Worm (Caenorhabditis elegans) whole organism, young adult: ENCODE measurements around the gene cyp-31A2.
A peak's percentile ranks its signal among the peaks of the same experiment; 100 is the strongest.
"Not testable (repeated sequence)": the region's sequence is repeated elsewhere in the genome, so short reads cannot be mapped to it uniquely, and the experiment has no call there.

Source experiments
- B0336.3 ChIP-seq: fragments of 200-800 bp; sonication (Bioruptor generic); IDR thresholded peaks from 2 replicates; pipeline ENCODE4 v1.3.6; 2022; ENCODE audit warnings: missing genetic modification characterization, missing compliant biosample characterization
- C17E4.6 ChIP-seq: fragments of 200-800 bp; sonication (Bioruptor generic); IDR thresholded peaks from 2 replicates; pipeline ENCODE4 v1.3.6; 2022; ENCODE audit warnings: missing genetic modification reagents, missing genetic modification characterization, missing compliant biosample characterization
- D2030.7 ChIP-seq: fragments of 200-800 bp; sonication (Bioruptor generic); IDR thresholded peaks from 2 replicates; pipeline ENCODE4 v1.3.6; 2022; ENCODE audit warnings: missing genetic modification reagents, missing genetic modification characterization, missing compliant biosample characterization
- F33H1.4 ChIP-seq: fragments of 200-800 bp; sonication (Bioruptor generic); IDR thresholded peaks from 2 replicates; pipeline ENCODE4 v1.3.6; 2022; ENCODE audit warnings: missing genetic modification reagents, missing genetic modification characterization, missing compliant biosample characterization
- F39B2.1 ChIP-seq: fragments of 200-800 bp; sonication (Bioruptor generic); IDR thresholded peaks from 2 replicates; pipeline ENCODE4 v1.3.6; 2022; ENCODE audit warnings: missing genetic modification reagents, missing genetic modification characterization, missing compliant biosample characterization
- Y53G8AR.9 ChIP-seq: fragments of 200-800 bp; sonication (Bioruptor generic); conservative IDR thresholded peaks from 2 replicates; pipeline ENCODE4 v1.3.6; 2022; ENCODE audit warnings: missing genetic modification reagents, missing genetic modification characterization, missing compliant biosample characterization
- Y79H2A.3 ChIP-seq: fragments of 200-800 bp; sonication (Bioruptor generic); conservative IDR thresholded peaks from 2 replicates; pipeline ENCODE4 v1.3.6; 2022; ENCODE audit warnings: missing genetic modification reagents, missing genetic modification characterization, missing compliant biosample characterization
- Y95B8A.8 ChIP-seq: fragments of 200-800 bp; sonication (Bioruptor generic); IDR thresholded peaks from 2 replicates; pipeline ENCODE4 v1.3.6; 2022; ENCODE audit warnings: missing genetic modification reagents, missing genetic modification characterization, missing compliant biosample characterization
- ama-1 ChIP-seq, 3 experiments: fragments of 150-350 bp in 1 of 3; sonication (generic microtip) in 2 of 3; optimal IDR thresholded peaks; 2 replicates each; lab custom pipeline; 2014 to 2018; ENCODE audit warnings: missing biosample characterization in 2 of 3, missing genetic modification characterization in 2 of 3, missing genetic modification reagents in 2 of 3
- athp-1 ChIP-seq: sonication (generic microtip); optimal IDR thresholded peaks from 2 replicates; lab custom pipeline; 2017; ENCODE audit warnings: mild to moderate bottlenecking, missing genetic modification characterization, missing compliant biosample characterization
- attf-6 ChIP-seq: fragments of 200-800 bp; sonication (Bioruptor generic); IDR thresholded peaks from 2 replicates; pipeline ENCODE4 v1.3.6; 2022; ENCODE audit warnings: missing genetic modification reagents, missing genetic modification characterization, missing compliant biosample characterization
- cebp-1 ChIP-seq, 2 experiments: fragments of 200-800 bp in 1 of 2; sonication (Bioruptor generic) in 1 of 2; sonication (generic microtip) in 1 of 2; IDR thresholded peaks in 1 of 2; optimal IDR thresholded peaks in 1 of 2; 2 replicates each; pipeline versions ENCODE4 v1.3.6 to Lab custom; 2017 to 2022; ENCODE audit warnings: missing compliant biosample characterization in 2 of 2, missing genetic modification characterization in 2 of 2, mild to moderate bottlenecking in 1 of 2, missing genetic modification reagents in 1 of 2, moderate library complexity in 1 of 2
- ceh-58 ChIP-seq: fragments of 200-800 bp; sonication (Bioruptor generic); IDR thresholded peaks from 2 replicates; pipeline ENCODE4 v1.3.6; 2022; ENCODE audit warnings: missing genetic modification characterization, missing compliant biosample characterization
- chd-7 ChIP-seq: sonication (generic microtip); optimal IDR thresholded peaks from 2 replicates; lab custom pipeline; 2016; ENCODE audit warnings: mild to moderate bottlenecking, missing genetic modification characterization, moderate library complexity, missing compliant biosample characterization
- ekl-4 ChIP-seq: fragments of 200-800 bp; sonication (Bioruptor generic); IDR thresholded peaks from 2 replicates; pipeline ENCODE4 v1.3.6; 2022; ENCODE audit warnings: missing genetic modification reagents, missing genetic modification characterization, missing compliant biosample characterization
- hrde-1 ChIP-seq: sonication (generic microtip); optimal IDR thresholded peaks from 2 replicates; lab custom pipeline; 2016; ENCODE audit warnings: missing genetic modification characterization, mild to moderate bottlenecking, missing compliant biosample characterization, moderate library complexity, missing genotype, missing genetic modification reagents, borderline replicate concordance
- hsf-1 ChIP-seq: fragments of 200-800 bp; sonication (Bioruptor generic); IDR thresholded peaks from 2 replicates; pipeline ENCODE4 v1.3.6; 2022; ENCODE audit warnings: missing genetic modification reagents, missing genetic modification characterization, missing compliant biosample characterization
- lag-1 ChIP-seq: fragments of 200-800 bp; sonication (Bioruptor generic); IDR thresholded peaks from 2 replicates; pipeline ENCODE4 v1.3.6; 2022; ENCODE audit warnings: missing genetic modification reagents, missing genetic modification characterization, missing compliant biosample characterization
- lin-26 ChIP-seq: fragments of 200-800 bp; sonication (Bioruptor generic); IDR thresholded peaks from 2 replicates; pipeline ENCODE4 v1.3.6; 2022; ENCODE audit warnings: missing genetic modification reagents, missing genetic modification characterization, missing compliant biosample characterization
- lin-54 ChIP-seq: fragments of 200-800 bp; sonication (Bioruptor generic); optimal IDR thresholded peaks from 2 replicates; lab custom pipeline; 2018; ENCODE audit warnings: mild to moderate bottlenecking, missing genetic modification characterization, missing compliant biosample characterization
- madf-6 ChIP-seq: fragments of 200-800 bp; sonication (Bioruptor generic); IDR thresholded peaks from 2 replicates; pipeline ENCODE4 v1.3.6; 2022; ENCODE audit warnings: missing genetic modification reagents, missing genetic modification characterization, missing compliant biosample characterization
- madf-8 ChIP-seq: fragments of 200-800 bp; sonication (Bioruptor generic); conservative IDR thresholded peaks from 2 replicates; pipeline ENCODE4 v1.3.6; 2022; ENCODE audit warnings: missing genetic modification reagents, missing genetic modification characterization, missing compliant biosample characterization
- nhr-27 ChIP-seq: fragments of 200-800 bp; sonication (Bioruptor generic); optimal IDR thresholded peaks from 2 replicates; lab custom pipeline; 2018; ENCODE audit warnings: mild to moderate bottlenecking, missing genetic modification characterization, moderate library complexity, missing compliant biosample characterization
- pbrm-1 ChIP-seq: fragments of 200-800 bp; sonication (Bioruptor generic); IDR thresholded peaks from 2 replicates; pipeline ENCODE4 v1.3.6; 2022; ENCODE audit warnings: missing genetic modification reagents, missing genetic modification characterization, missing compliant biosample characterization
- rcor-1 ChIP-seq: fragments of 200-800 bp; sonication (Bioruptor generic); IDR thresholded peaks from 2 replicates; pipeline ENCODE4 v1.3.6; 2022; ENCODE audit warnings: missing genetic modification reagents, missing genetic modification characterization, missing compliant biosample characterization
- snpc-3.4 ChIP-seq: sonication (generic microtip); optimal IDR thresholded peaks from 2 replicates; lab custom pipeline; 2017; ENCODE audit warnings: missing genetic modification characterization, mild to moderate bottlenecking, missing compliant biosample characterization, antibody characterized with exemption, moderate library complexity, missing genotype, missing genetic modification reagents
- snpc-4 ChIP-seq, 5 experiments: fragments of 150-350 bp in 1 of 5; sonication (generic microtip) in 4 of 5; optimal IDR thresholded peaks; 2 replicates each; lab custom pipeline; 2014 to 2018; ENCODE audit warnings: missing genetic modification characterization in 5 of 5, missing biosample characterization in 3 of 5, antibody characterized with exemption in 2 of 5, mild to moderate bottlenecking in 2 of 5, missing compliant biosample characterization in 2 of 5, missing genotype in 2 of 5, moderate library complexity in 2 of 5, missing genetic modification reagents in 1 of 5
- tbx-9 ChIP-seq: sonication (generic microtip); optimal IDR thresholded peaks from 2 replicates; lab custom pipeline; 2016; ENCODE audit warnings: borderline replicate concordance, missing genetic modification characterization, inconsistent platforms, missing compliant biosample characterization
- ztf-25 ChIP-seq: fragments of 200-800 bp; sonication (Bioruptor generic); IDR thresholded peaks from 2 replicates; pipeline ENCODE4 v1.3.6; 2022; ENCODE audit warnings: missing genetic modification reagents, missing genetic modification characterization, missing compliant biosample characterization

cyp-31A2 gene

DNA sequence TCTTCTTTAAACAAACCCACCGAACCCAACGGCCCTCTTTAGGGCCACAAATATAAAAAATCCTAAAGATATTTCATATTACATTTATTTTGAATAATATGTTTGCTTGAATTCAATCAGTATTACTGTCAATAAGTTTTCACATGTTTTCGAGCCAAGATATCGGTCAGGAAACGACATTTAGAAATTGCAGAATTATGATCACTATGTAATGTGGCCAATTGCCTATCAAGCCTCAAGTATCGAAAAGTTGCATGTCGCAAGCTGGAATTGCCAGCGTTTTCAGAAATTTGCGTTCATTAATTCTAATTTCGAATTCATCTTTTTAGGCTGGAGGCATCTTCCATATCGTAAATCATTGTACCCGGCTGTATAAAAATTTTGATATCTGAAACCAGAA, 2.3 kb upstream of the cyp-31A2 start (continued):
- TF ChIP-seq snpc-3.4 (tag; lab: Kevin White, UChicago) (peak; percentile 37), pbrm-1 (GFP tag; lab: Robert Waterston, UW) (peak; percentile 33; the same call in 1 of the 2 replicates), rcor-1 (peak; percentile 35), lag-1 (GFP tag; lab: Robert Waterston, UW) (no peak), chd-7 (tag; lab: Kevin White, UChicago) (no peak), ama-1 (optimal IDR thresholded peaks at IDR 0.05; lab: Kevin White, UChicago) (no peak), ama-1 (GFP tag; optimal IDR thresholded peaks at IDR 0.05; lab: Kevin White, UChicago) (peak in 1 of 2 experiments; percentile 8), tbx-9 (tag; lab: Kevin White, UChicago) (no peak), C17E4.6 (GFP tag; lab: Robert Waterston, UW) (peak; percentile 57; the same call in 1 of the 2 replicates), ztf-25 (GFP tag; lab: Robert Waterston, UW) (0 out of 2 replicates have a peak, but pooled peaks have one; percentile 26), athp-1 (tag; lab: Kevin White, UChicago) (peak; percentile 15), F33H1.4 (GFP tag; lab: Robert Waterston, UW) (0 out of 2 replicates have a peak, but pooled peaks have one; percentile 23), B0336.3 (GFP tag; lab: Robert Waterston, UW) (peak; percentile 62; the same call in 1 of the 2 replicates), nhr-27 (tag; lab: Kevin White, UChicago) (no peak)
- TF ChIP-seq, all 124 proteins: peak for 33

DNA sequence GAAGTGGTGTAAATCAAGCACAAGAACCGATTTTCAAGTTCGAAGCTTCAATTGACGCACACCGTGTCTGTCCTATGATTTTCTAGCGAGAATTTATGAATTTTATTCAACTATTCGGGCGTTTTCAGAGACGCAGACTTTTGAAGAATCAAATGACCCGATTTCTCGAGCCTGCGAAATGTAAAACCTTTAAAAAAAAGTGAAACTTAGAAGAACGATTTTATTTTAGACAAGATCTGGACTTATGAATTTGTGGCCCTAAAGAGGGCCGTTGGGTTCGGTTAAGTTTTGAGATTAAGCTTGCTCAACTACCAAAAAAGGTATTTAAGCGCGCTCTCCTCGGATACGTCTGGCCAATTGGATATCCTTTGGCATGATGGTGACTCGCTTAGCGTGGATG, 2.4 kb downstream of the cyp-31A2 start:
- TF ChIP-seq B0336.3 (GFP tag; lab: Robert Waterston, UW) (0 out of 2 replicates have a peak, but pooled peaks have one; percentile 12), lin-54 (GFP tag; lab: Kevin White, UChicago) (peak; percentile 22), Y95B8A.8 (GFP tag; lab: Robert Waterston, UW) (peak; percentile 64; the same call in 1 of the 2 replicates), Y53G8AR.9 (GFP tag; lab: Robert Waterston, UW) (0 out of 2 replicates have a peak, but pooled peaks have one; percentile 53), Y79H2A.3 (GFP tag; lab: Robert Waterston, UW) (0 out of 2 replicates have a peak, but pooled peaks have one; percentile 18), ekl-4 (GFP tag; lab: Robert Waterston, UW) (peak; percentile 68), ama-1 (GFP tag; optimal IDR thresholded peaks at IDR 0.05; lab: Kevin White, UChicago) (peak in 1 of 2 experiments; percentile 36), pbrm-1 (GFP tag; lab: Robert Waterston, UW) (0 out of 2 replicates have a peak, but pooled peaks have one; percentile 17), ceh-58 (GFP tag; lab: Robert Waterston, UW) (0 out of 2 replicates have a peak, but pooled peaks have one; percentile 70), attf-6 (GFP tag; lab: Robert Waterston, UW) (peak; percentile 64), lin-26 (GFP tag; lab: Robert Waterston, UW) (peak; percentile 60), F33H1.4 (GFP tag; lab: Robert Waterston, UW) (peak; percentile 39), snpc-4 (tag; optimal IDR thresholded peaks at IDR 0.05; lab: Kevin White, UChicago) (peak in 1 of 4 experiments; percentile 6), D2030.7 (GFP tag; lab: Robert Waterston, UW) (peak; percentile 26), hsf-1 (GFP tag; lab: Robert Waterston, UW) (peak; percentile 12; the same call in 1 of the 2 replicates), F39B2.1 (GFP tag; lab: Robert Waterston, UW) (peak; percentile 39; the same call in 1 of the 2 replicates), madf-6 (GFP tag; lab: Robert Waterston, UW) (peak; percentile 61), hrde-1 (peak; percentile 34), madf-8 (peak; percentile 14; the same call in 1 of the 2 replicates), cebp-1 (tag; optimal IDR thresholded peaks at IDR 0.05; lab: Kevin White, UChicago) (peak; percentile 5)
- TF ChIP-seq ama-1 (optimal IDR thresholded peaks at IDR 0.05; lab: Kevin White, UChicago); snpc-4 (GFP tag; optimal IDR thresholded peaks at IDR 0.05; lab: Kevin White, UChicago); cebp-1 (GFP tag; IDR thresholded peaks at IDR 0.05; lab: Robert Waterston, UW): not testable (repeated sequence)
